In the genomic region with DNA sequence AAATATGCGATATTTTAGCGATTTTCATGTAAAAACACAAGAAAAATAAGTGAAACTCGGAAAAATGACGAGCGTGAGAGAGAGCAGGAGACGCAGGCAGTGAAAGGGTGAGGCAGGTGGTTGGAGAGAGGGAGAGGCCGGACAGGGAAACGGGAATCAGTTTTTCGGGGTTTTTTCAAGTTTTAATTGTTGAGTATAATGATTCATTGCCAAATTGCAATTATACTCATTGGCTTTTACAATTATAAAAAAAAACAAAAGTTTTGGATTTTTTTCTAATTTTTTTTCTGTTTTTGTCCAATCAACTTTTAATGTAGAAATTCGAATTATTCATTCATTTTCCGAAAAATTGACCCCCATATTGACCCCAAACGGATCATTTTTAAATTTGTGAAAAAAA, we compare ENCODE assay signal across 7 worm cellular contexts.
TF ChIP-seq lines count a peak whose summit lies in the region.

A gene (minus strand): TSS at position 101 of the 400 bp plus-strand sequence.

TF ChIP-seq in whole organism, L1 larva, 84 proteins besides CTCF, POLR2A, EP300 and RAD21:
- TF ChIP-seq blmp-1 (tag; optimal IDR thresholded peaks at IDR 0.05; lab: Kevin White, UChicago) (peak; percentile 45), vab-15 (tag; optimal IDR thresholded peaks at IDR 0.05; lab: Kevin White, UChicago) (no peak)

TF ChIP-seq in whole organism, L3 larva, 47 proteins besides CTCF, POLR2A, EP300 and RAD21:
- TF ChIP-seq daf-12 (tag; optimal IDR thresholded peaks at IDR 0.05; lab: Kevin White, UChicago) (no peak), hmg-11 (tag; optimal IDR thresholded peaks at IDR 0.05; lab: Kevin White, UChicago) (peak; percentile 6)

TF ChIP-seq in whole organism, L4 larva, 104 proteins besides CTCF, POLR2A, EP300 and RAD21 (continues in another document):
- TF ChIP-seq T26A8.4 (GFP tag; IDR thresholded peaks at IDR 0.05; lab: Robert Waterston, UW) (no peak), dmd-9 (GFP tag; IDR thresholded peaks at IDR 0.05; lab: Robert Waterston, UW) (no peak), lin-38 (GFP tag; IDR thresholded peaks at IDR 0.05; lab: Robert Waterston, UW) (no peak), nhr-111 (GFP tag; optimal IDR thresholded peaks at IDR 0.05; lab: Kevin White, UChicago) (no peak), fos-1 (tag; optimal IDR thresholded peaks at IDR 0.05; lab: Kevin White, UChicago) (no peak), set-16 (GFP tag; IDR thresholded peaks at IDR 0.05; lab: Robert Waterston, UW) (0 out of 2 replicates have a peak, but pooled peaks have one; percentile 6), hlh-30 (tag; optimal IDR thresholded peaks at IDR 0.05; lab: Kevin White, UChicago; ENCODE audit: insufficient read depth) (peak; percentile 10), ceh-62 (tag; optimal IDR thresholded peaks at IDR 0.05; lab: Kevin White, UChicago) (no peak), ceh-44 (GFP tag; IDR thresholded peaks at IDR 0.05; lab: Robert Waterston, UW) (no peak), zfp-3 (GFP tag; conservative IDR thresholded peaks at IDR 0.05; lab: Robert Waterston, UW) (no peak), T20F7.1 (GFP tag; optimal IDR thresholded peaks at IDR 0.05; lab: Kevin White, UChicago) (no peak), nhr-6 (tag; optimal IDR thresholded peaks at IDR 0.05; lab: Kevin White, UChicago) (no peak), daf-12 (tag; optimal IDR thresholded peaks at IDR 0.05; lab: Kevin White, UChicago) (no peak), hmg-1.1 (GFP tag; IDR thresholded peaks at IDR 0.05; lab: Robert Waterston, UW) (0 out of 2 replicates have a peak, but pooled peaks have one; percentile 27), unc-62 (GFP tag; optimal IDR thresholded peaks at IDR 0.05 in 1 of 2; lab: Kevin White, UChicago) (peak in 1 of 2 experiments; percentile 22), unc-62 (tag; optimal IDR thresholded peaks at IDR 0.05; lab: Kevin White, UChicago) (no peak)

TF ChIP-seq in whole organism, early embryonic, 17 proteins besides CTCF, POLR2A, EP300 and RAD21:
- 0 out of 2 replicates have a peak, but pooled peaks have one; percentile 55 for TF ChIP-seq scrt-1 (GFP tag; IDR thresholded peaks at IDR 0.05; lab: Robert Waterston, UW)
- no peak for TF ChIP-seq tbx-37 (GFP tag; conservative IDR thresholded peaks at IDR 0.05; lab: Robert Waterston, UW)

TF ChIP-seq in whole organism, late embryonic, 69 proteins besides CTCF, POLR2A, EP300 and RAD21:
- no peak for TF ChIP-seq hlh-30 (tag; optimal IDR thresholded peaks at IDR 0.05; lab: Kevin White, UChicago; ENCODE audit: insufficient read depth)
- peak; percentile 38 for TF ChIP-seq K02D7.2 (tag; optimal IDR thresholded peaks at IDR 0.05; lab: Kevin White, UChicago)
- no peak for TF ChIP-seq ceh-45 (GFP tag; IDR thresholded peaks at IDR 0.05; lab: Robert Waterston, UW)
- peak; percentile 31 for TF ChIP-seq pha-2 (tag; optimal IDR thresholded peaks at IDR 0.05; lab: Kevin White, UChicago)

TF ChIP-seq in whole organism, mixed stage, embryonic, 35 proteins besides CTCF, POLR2A, EP300 and RAD21:
- TF ChIP-seq drap-1 (GFP tag; optimal IDR thresholded peaks at IDR 0.05; lab: Kevin White, UChicago) (peak; percentile 31), nhr-28 (tag; optimal IDR thresholded peaks at IDR 0.05; lab: Kevin White, UChicago) (no peak)

TF ChIP-seq in whole organism, young adult, 124 proteins besides CTCF, POLR2A, EP300 and RAD21:
- TF ChIP-seq lin-26 (GFP tag; IDR thresholded peaks at IDR 0.05; lab: Robert Waterston, UW) (no peak), rpc-1 (optimal IDR thresholded peaks at IDR 0.05; lab: Kevin White, UChicago) (no peak), rpc-1 (tag; optimal IDR thresholded peaks at IDR 0.05; lab: Kevin White, UChicago) (peak; percentile 23), him-1 (tag; optimal IDR thresholded peaks at IDR 0.05; lab: Kevin White, UChicago) (no peak), efl-1 (GFP tag; optimal IDR thresholded peaks at IDR 0.05; lab: Kevin White, UChicago) (no peak), ama-1 (optimal IDR thresholded peaks at IDR 0.05; lab: Kevin White, UChicago) (no peak), ama-1 (GFP tag; optimal IDR thresholded peaks at IDR 0.05; lab: Kevin White, UChicago) (no peak), F57C9.4 (tag; optimal IDR thresholded peaks at IDR 0.05; lab: Kevin White, UChicago) (no peak)
